Worm (Caenorhabditis elegans): ENCODE results near the gene Y49E10.10.
"Not testable (repeated sequence)": the region's sequence is repeated elsewhere in the genome, so short reads cannot be mapped to it uniquely, and the experiment has no call there.

Y49E10.10 gene

ce11 chrIII:12386597-12386996, 8.7 kb upstream of the Y49E10.10 start, which contains the start of gene Y49E10.30:
Gene Y49E10.30 (plus strand): TSS chrIII:12386897.
- not testable (repeated sequence) for TF ChIP-seq nhr-120 (GFP tag; IDR thresholded peaks at IDR 0.05); pha-4 (tag; optimal IDR thresholded peaks at IDR 0.05); snpc-3.4 (tag; optimal IDR thresholded peaks at IDR 0.05)

ce11 chrIII:12387344-12387743, 7.9 kb upstream of the Y49E10.10 start:
- peak; percentile 95 for TF ChIP-seq aptf-2 (GFP tag; conservative IDR thresholded peaks at IDR 0.05)

- TF ChIP-seq somi-1 (GFP tag; optimal IDR thresholded peaks at IDR 0.05) (no peak), die-1 (tag; optimal IDR thresholded peaks at IDR 0.05) (no peak), B0019.2 (GFP tag; conservative IDR thresholded peaks at IDR 0.05) (no peak), chd-7 (tag; optimal IDR thresholded peaks at IDR 0.05) (no peak), rec-8 (tag; optimal IDR thresholded peaks at IDR 0.05) (no peak), D2030.7 (GFP tag; IDR thresholded peaks at IDR 0.05) (no peak), hsf-1 (GFP tag; IDR thresholded peaks at IDR 0.05) (no peak), ceh-79 (tag; optimal IDR thresholded peaks at IDR 0.05) (no peak), xnd-1 (tag; optimal IDR thresholded peaks at IDR 0.05) (no peak), C17E4.6 (GFP tag; IDR thresholded peaks at IDR 0.05) (no peak), T26A5.8 (tag; optimal IDR thresholded peaks at IDR 0.05) (no peak), snpc-1.3 (tag; optimal IDR thresholded peaks at IDR 0.05; ENCODE audit: insufficient read depth) (no peak), hmg-1.2 (GFP tag; IDR thresholded peaks at IDR 0.05) (no peak), ztf-25 (GFP tag; IDR thresholded peaks at IDR 0.05) (no peak)
Observed at ce11 chrIII:12388106-12388505, 7.2 kb upstream of the Y49E10.10 start.

ce11 chrIII:12398468-12398867, 3.2 kb downstream of the Y49E10.10 start:
- 0 out of 2 replicates have a peak, but pooled peaks have one; percentile 14 for TF ChIP-seq B0336.3 (GFP tag; IDR thresholded peaks at IDR 0.05)
- TF ChIP-seq rpc-1 (optimal IDR thresholded peaks at IDR 0.05) = no peak
- no peak for TF ChIP-seq rpc-1 (tag; optimal IDR thresholded peaks at IDR 0.05)
- TF ChIP-seq madf-6 (GFP tag; IDR thresholded peaks at IDR 0.05) = 0 out of 2 replicates have a peak, but pooled peaks have one; percentile 9
- TF ChIP-seq nfyb-1 (GFP tag; IDR thresholded peaks at IDR 0.05) = 0 out of 2 replicates have a peak, but pooled peaks have one; percentile 34
- TF ChIP-seq ztf-28 (GFP tag; IDR thresholded peaks at IDR 0.05) = 0 out of 2 replicates have a peak, but pooled peaks have one; percentile 46

- TF ChIP-seq snpc-4 (GFP tag; optimal IDR thresholded peaks at IDR 0.05) = peak; percentile 31
- TF ChIP-seq snpc-4 (tag; optimal IDR thresholded peaks at IDR 0.05) = peak in 1 of 4 experiments; percentile 5
- TF ChIP-seq F52B5.7 (tag; optimal IDR thresholded peaks at IDR 0.05) = peak; percentile 1
- 0 out of 2 replicates have a peak, but pooled peaks have one; percentile 9 for TF ChIP-seq attf-3 (GFP tag; conservative IDR thresholded peaks at IDR 0.05)
- TF ChIP-seq sptf-2 (GFP tag; optimal IDR thresholded peaks at IDR 0.05) = peak; percentile 27
- TF ChIP-seq F33H1.4 (GFP tag; IDR thresholded peaks at IDR 0.05) = no peak
- TF ChIP-seq tlf-1 (GFP tag; optimal IDR thresholded peaks at IDR 0.05) = no peak
- peak; percentile 11 for TF ChIP-seq T07F8.4 (tag; optimal IDR thresholded peaks at IDR 0.05)
- no peak for TF ChIP-seq cebp-1 (GFP tag; IDR thresholded peaks at IDR 0.05)
- TF ChIP-seq cebp-1 (tag; optimal IDR thresholded peaks at IDR 0.05) = peak; percentile 48
- 0 out of 2 replicates have a peak, but pooled peaks have one; percentile 57 for TF ChIP-seq aptf-3 (GFP tag; IDR thresholded peaks at IDR 0.05)
- TF ChIP-seq repo-1 (tag; optimal IDR thresholded peaks at IDR 0.05) = peak; percentile 11
- peak; percentile 55 for TF ChIP-seq chd-7 (tag; optimal IDR thresholded peaks at IDR 0.05)
- TF ChIP-seq egrh-3 (GFP tag; IDR thresholded peaks at IDR 0.05) = no peak
- TF ChIP-seq nfyb-1 (GFP tag; IDR thresholded peaks at IDR 0.05) = peak; percentile 44; the same call in 1 of the 2 replicates
- peak; percentile 48 for TF ChIP-seq hmg-1.2 (GFP tag; IDR thresholded peaks at IDR 0.05)
- peak; percentile 7 for TF ChIP-seq ztf-18 (tag; optimal IDR thresholded peaks at IDR 0.05)
- TF ChIP-seq lin-26 (GFP tag; IDR thresholded peaks at IDR 0.05) = peak; percentile 87
- no peak for TF ChIP-seq K12H6.12 (tag; optimal IDR thresholded peaks at IDR 0.05)
- TF ChIP-seq D2030.7 (GFP tag; IDR thresholded peaks at IDR 0.05) = no peak
- peak; percentile 50; the same call in 1 of the 2 replicates for TF ChIP-seq hmg-20 (GFP tag; IDR thresholded peaks at IDR 0.05)
- TF ChIP-seq rpc-1 (optimal IDR thresholded peaks at IDR 0.05) = peak; percentile 67
- TF ChIP-seq rpc-1 (tag; optimal IDR thresholded peaks at IDR 0.05) = peak; percentile 79
- TF ChIP-seq C06A6.2 (GFP tag; conservative IDR thresholded peaks at IDR 0.05) = 0 out of 2 replicates have a peak, but pooled peaks have one; percentile 18
Observed at ce11 chrIII:12399709-12400108, 4.4 kb downstream of the Y49E10.10 start.

All from whole organism, young adult.